Worm (Caenorhabditis elegans) whole organism, mixed stage, embryonic: ENCODE data around the gene C01G10.14.

Experiments used
- M03D4.4 ChIP-seq: sonication (generic microtip); optimal IDR thresholded peaks from 2 replicates; lab custom pipeline; 2017; ENCODE audit warnings: mild to moderate bottlenecking, missing genetic modification characterization, missing compliant biosample characterization
- bed-3 ChIP-seq: fragments of 200-800 bp; sonication (Bioruptor generic); optimal IDR thresholded peaks from 3 replicates; lab custom pipeline; 2018; ENCODE audit warnings: mild to moderate bottlenecking, missing genetic modification characterization, moderate library complexity, missing compliant biosample characterization
- blmp-1 ChIP-seq: fragments of 150-350 bp; optimal IDR thresholded peaks from 2 replicates; lab custom pipeline; 2014; ENCODE audit warnings: missing biosample characterization, missing genetic modification characterization
- ceh-39 ChIP-seq: fragments of 150-350 bp; optimal IDR thresholded peaks from 2 replicates; lab custom pipeline; 2014; ENCODE audit warnings: missing biosample characterization, missing genetic modification characterization
- ceh-43 ChIP-seq: fragments of 200-800 bp; sonication (Bioruptor generic); optimal IDR thresholded peaks from 2 replicates; lab custom pipeline; 2018; ENCODE audit warnings: mild to moderate bottlenecking, missing genetic modification characterization, moderate library complexity, missing compliant biosample characterization
- ceh-83 ChIP-seq: fragments of 200-800 bp; sonication (Bioruptor generic); optimal IDR thresholded peaks from 2 replicates; lab custom pipeline; 2018; ENCODE audit warnings: mild to moderate bottlenecking, missing genetic modification characterization, missing compliant biosample characterization
- ces-1 ChIP-seq: fragments of 150-350 bp; optimal IDR thresholded peaks from 2 replicates; lab custom pipeline; 2014; ENCODE audit warnings: missing biosample characterization, missing genetic modification reagents, missing genetic modification characterization
- cnd-1 ChIP-seq: fragments of 200-800 bp; sonication (Bioruptor generic); optimal IDR thresholded peaks from 2 replicates; lab custom pipeline; 2018; ENCODE audit warnings: mild to moderate bottlenecking, missing genetic modification characterization, missing compliant biosample characterization
- drap-1 ChIP-seq: fragments of 200-800 bp; sonication (Bioruptor generic); optimal IDR thresholded peaks from 3 replicates; lab custom pipeline; 2018; ENCODE audit warnings: mild to moderate bottlenecking, missing genetic modification characterization, missing compliant biosample characterization
- elt-1 ChIP-seq: sonication (generic microtip); optimal IDR thresholded peaks from 2 replicates; lab custom pipeline; 2017; ENCODE audit warnings: missing genetic modification characterization, mild to moderate bottlenecking, missing compliant biosample characterization, antibody characterized with exemption, moderate library complexity, borderline replicate concordance; ENCODE audit not compliant: insufficient read depth
- elt-3 ChIP-seq: fragments of 150-350 bp; optimal IDR thresholded peaks from 2 replicates; lab custom pipeline; 2014; ENCODE audit warnings: missing biosample characterization, missing genetic modification characterization
- flh-1 ChIP-seq: fragments of 200-800 bp; sonication (Bioruptor generic); optimal IDR thresholded peaks from 2 replicates; lab custom pipeline; 2018; ENCODE audit warnings: mild to moderate bottlenecking, missing genetic modification characterization, moderate library complexity, missing compliant biosample characterization
- ham-2 ChIP-seq: fragments of 200-800 bp; sonication (Bioruptor generic); optimal IDR thresholded peaks from 2 replicates; lab custom pipeline; 2018; ENCODE audit warnings: mild to moderate bottlenecking, missing genetic modification characterization, missing compliant biosample characterization
- hlh-1 ChIP-seq: fragments of 150-350 bp; optimal IDR thresholded peaks from 2 replicates; lab custom pipeline; 2014; ENCODE audit warnings: missing biosample characterization, missing genetic modification reagents, missing genetic modification characterization
- lin-13 ChIP-seq: fragments of 150-350 bp; optimal IDR thresholded peaks from 2 replicates; lab custom pipeline; 2014; ENCODE audit warnings: missing biosample characterization, missing genetic modification characterization
- lin-32 ChIP-seq: fragments of 200-800 bp; sonication (Bioruptor generic); optimal IDR thresholded peaks from 2 replicates; lab custom pipeline; 2018; ENCODE audit warnings: mild to moderate bottlenecking, missing genetic modification characterization, missing compliant biosample characterization
- lsy-2 ChIP-seq: fragments of 150-350 bp; optimal IDR thresholded peaks from 2 replicates; lab custom pipeline; 2014; ENCODE audit warnings: missing biosample characterization, missing genetic modification characterization
- mab-5 ChIP-seq: fragments of 150-350 bp; optimal IDR thresholded peaks from 2 replicates; lab custom pipeline; 2014; ENCODE audit warnings: missing biosample characterization, missing genetic modification characterization
- mep-1 ChIP-seq: fragments of 150-350 bp; optimal IDR thresholded peaks from 2 replicates; lab custom pipeline; 2017; ENCODE audit warnings: missing biosample characterization, missing genetic modification reagents, missing genetic modification characterization, inconsistent platforms
- mls-2 ChIP-seq: sonication (generic microtip); optimal IDR thresholded peaks from 2 replicates; lab custom pipeline; 2016; ENCODE audit warnings: mild to moderate bottlenecking, missing genetic modification characterization, moderate library complexity, missing compliant biosample characterization
- nhr-12 ChIP-seq: fragments of 150-350 bp; optimal IDR thresholded peaks from 2 replicates; lab custom pipeline; 2014; ENCODE audit warnings: missing biosample characterization, missing genetic modification characterization
- nhr-2 ChIP-seq: fragments of 150-350 bp; optimal IDR thresholded peaks from 2 replicates; lab custom pipeline; 2014; ENCODE audit warnings: missing biosample characterization, missing genetic modification characterization
- nhr-237 ChIP-seq: fragments of 150-350 bp; optimal IDR thresholded peaks from 2 replicates; lab custom pipeline; 2014; ENCODE audit warnings: missing biosample characterization, missing genetic modification characterization
- nhr-28 ChIP-seq: fragments of 150-350 bp; optimal IDR thresholded peaks from 2 replicates; lab custom pipeline; 2014; ENCODE audit warnings: missing biosample characterization, missing genetic modification characterization
- nhr-76 ChIP-seq: sonication (generic microtip); optimal IDR thresholded peaks from 2 replicates; lab custom pipeline; 2017; ENCODE audit warnings: missing biosample characterization, missing genetic modification characterization
- pha-4 ChIP-seq: fragments of 150-350 bp; optimal IDR thresholded peaks from 2 replicates; lab custom pipeline; 2018; ENCODE audit warnings: missing biosample characterization, missing genetic modification reagents, missing genetic modification characterization
- sem-2 ChIP-seq: fragments of 200-800 bp; sonication (Bioruptor generic); optimal IDR thresholded peaks from 2 replicates; lab custom pipeline; 2018; ENCODE audit warnings: mild to moderate bottlenecking, missing genetic modification characterization, missing compliant biosample characterization
- snpc-4 ChIP-seq: fragments of 150-350 bp; optimal IDR thresholded peaks from 2 replicates; lab custom pipeline; 2014; ENCODE audit warnings: missing biosample characterization, missing genetic modification characterization
- sptf-1 ChIP-seq: sonication (generic microtip); optimal IDR thresholded peaks from 2 replicates; lab custom pipeline; 2017; ENCODE audit warnings: mild to moderate bottlenecking, missing genetic modification characterization, moderate library complexity, missing compliant biosample characterization
- tbx-8 ChIP-seq: fragments of 200-800 bp; sonication (Bioruptor generic); optimal IDR thresholded peaks from 2 replicates; lab custom pipeline; 2018; ENCODE audit warnings: mild to moderate bottlenecking, missing genetic modification characterization, moderate library complexity, missing compliant biosample characterization
- unc-120 ChIP-seq: sonication (generic microtip); optimal IDR thresholded peaks from 2 replicates; lab custom pipeline; 2017; ENCODE audit warnings: missing genetic modification characterization, missing compliant biosample characterization; ENCODE audit not compliant: poor library complexity, severe bottlenecking
- unc-39 ChIP-seq: fragments of 150-350 bp; optimal IDR thresholded peaks from 2 replicates; lab custom pipeline; 2014; ENCODE audit warnings: missing biosample characterization, missing genetic modification characterization
- unc-62 ChIP-seq: fragments of 150-350 bp; optimal IDR thresholded peaks from 2 replicates; lab custom pipeline; 2014; ENCODE audit warnings: missing biosample characterization, missing genetic modification reagents, missing genetic modification characterization
- zip-8 ChIP-seq: fragments of 150-350 bp; optimal IDR thresholded peaks from 2 replicates; lab custom pipeline; 2014; ENCODE audit warnings: missing biosample characterization, missing genetic modification characterization
- ztf-11 ChIP-seq: fragments of 150-350 bp; optimal IDR thresholded peaks from 2 replicates; lab custom pipeline; 2014; ENCODE audit warnings: missing biosample characterization, missing genetic modification characterization

C01G10.14 gene

DNA sequence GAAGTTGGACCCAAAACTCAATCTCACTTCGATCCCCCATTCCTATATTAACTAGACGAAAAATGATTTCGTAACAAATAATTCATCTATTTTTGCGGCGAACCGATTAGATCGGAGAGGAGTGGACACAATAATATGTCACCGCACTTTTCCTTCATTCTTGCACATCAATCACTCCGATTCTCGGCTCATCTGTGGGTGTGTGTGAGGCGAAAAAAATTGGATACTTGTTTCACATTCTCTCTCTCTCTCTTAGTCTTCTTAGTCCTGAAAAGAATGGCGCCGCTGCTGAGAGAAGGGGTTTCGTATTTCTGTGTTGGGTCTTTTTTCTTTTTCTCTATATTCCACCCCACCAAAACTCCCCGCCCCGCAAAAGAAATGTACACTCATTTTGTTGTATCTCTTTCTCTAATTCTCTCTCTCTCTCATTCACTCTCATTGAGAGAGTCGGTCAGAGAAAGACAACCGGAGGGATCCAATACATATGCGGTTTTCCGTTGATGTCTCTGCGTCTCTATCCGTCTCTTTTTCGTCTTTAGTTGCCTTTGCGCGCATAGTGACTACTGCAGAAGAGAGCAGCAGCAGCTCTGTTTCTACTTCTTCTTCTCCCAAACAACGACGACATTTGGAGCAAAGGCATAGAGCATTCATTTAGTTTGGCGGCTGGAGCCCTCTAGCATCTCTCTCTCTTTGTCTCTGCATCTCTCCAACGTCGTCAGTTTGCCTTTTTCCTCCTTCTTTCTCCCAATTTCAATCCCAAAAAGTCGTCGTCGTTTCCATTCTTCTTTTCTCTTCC is 34.5 kb downstream of the C01G10.14 start, which contains the start of gene unc-76:
TSS of gene unc-76 (plus strand) at position 746 of the 796 bp plus-strand sequence.
- TF ChIP-seq ham-2 (GFP tag; lab: Kevin White, UChicago), result no peak
- peak; percentile 99 for TF ChIP-seq unc-120 (tag; lab: Kevin White, UChicago)
- peak; percentile 44 for TF ChIP-seq mep-1 (tag; lab: Kevin White, UChicago)
- no peak for TF ChIP-seq mab-5 (tag; lab: Kevin White, UChicago)
- no peak for TF ChIP-seq M03D4.4 (tag; lab: Kevin White, UChicago)
- TF ChIP-seq elt-3 (tag; lab: Kevin White, UChicago), result no peak
- no peak for TF ChIP-seq zip-8
- peak; percentile 80 for TF ChIP-seq drap-1 (GFP tag; lab: Kevin White, UChicago)
- peak; percentile 39 for TF ChIP-seq nhr-2 (tag; lab: Kevin White, UChicago)
- no peak for TF ChIP-seq snpc-4 (tag; lab: Kevin White, UChicago)
- TF ChIP-seq elt-1 (tag; lab: Kevin White, UChicago), result no peak
- TF ChIP-seq sptf-1 (tag; lab: Kevin White, UChicago), result peak; percentile 35
- TF ChIP-seq nhr-237 (tag; lab: Kevin White, UChicago), result peak; percentile 60
- TF ChIP-seq ces-1, result peak; percentile 91
- TF ChIP-seq ceh-39 (tag; lab: Kevin White, UChicago), result peak; percentile 65
- TF ChIP-seq tbx-8, result no peak
- no peak for TF ChIP-seq lin-32 (GFP tag; lab: Kevin White, UChicago)
- no peak for TF ChIP-seq nhr-12
- no peak for TF ChIP-seq sem-2
- TF ChIP-seq lsy-2, result peak; percentile 52
- no peak for TF ChIP-seq ztf-11
- no peak for TF ChIP-seq flh-1
- peak; percentile 57 for TF ChIP-seq mls-2 (tag; lab: Kevin White, UChicago)
- TF ChIP-seq bed-3, result no peak
- TF ChIP-seq nhr-76, result no peak
- TF ChIP-seq pha-4, result peak; percentile 79
- TF ChIP-seq unc-62 (GFP tag; lab: Kevin White, UChicago), result peak; percentile 94
- TF ChIP-seq hlh-1, result peak; percentile 62
- TF ChIP-seq unc-39 (tag; lab: Kevin White, UChicago), result no peak
- TF ChIP-seq blmp-1 (tag; lab: Kevin White, UChicago), result no peak
- no peak for TF ChIP-seq lin-13
- TF ChIP-seq ceh-83 (GFP tag; lab: Kevin White, UChicago), result no peak
- no peak for TF ChIP-seq nhr-28
- TF ChIP-seq ceh-43 (GFP tag; lab: Kevin White, UChicago), result no peak
- peak; percentile 26 for TF ChIP-seq cnd-1 (tag; lab: Kevin White, UChicago)

- TF ChIP-seq sptf-1 (tag; lab: Kevin White, UChicago), result no peak
- TF ChIP-seq lsy-2, result peak; percentile 82
- no peak for TF ChIP-seq blmp-1 (tag; lab: Kevin White, UChicago)
- TF ChIP-seq nhr-12, result no peak
- TF ChIP-seq cnd-1 (tag; lab: Kevin White, UChicago), result no peak
- TF ChIP-seq ces-1, result peak; percentile 87
- no peak for TF ChIP-seq unc-62 (GFP tag; lab: Kevin White, UChicago)
- TF ChIP-seq, all 35 proteins: peak for 2
Observed at ce11 chrV:15069435-15069985, 36.2 kb downstream of the C01G10.14 start.

DNA sequence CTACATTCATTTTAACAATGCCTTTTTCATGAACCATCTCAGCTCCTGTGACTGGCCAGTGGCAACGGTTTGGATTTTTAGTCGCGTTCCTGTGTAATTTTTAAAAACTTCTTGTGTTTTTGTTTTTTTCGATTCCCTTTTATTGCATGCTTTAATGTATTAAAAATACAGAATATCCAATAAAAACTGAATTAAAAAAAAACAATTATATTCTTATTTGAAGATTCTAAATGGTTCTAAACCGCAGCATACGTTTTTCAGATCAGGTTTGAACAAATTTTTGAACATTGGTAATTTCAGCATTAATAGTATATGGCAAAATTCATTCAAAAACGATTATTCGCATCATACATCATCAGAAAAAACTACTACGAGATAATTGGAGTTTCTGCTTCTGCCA is 37.4 kb downstream of the C01G10.14 start, which contains the start of gene dnj-3:
TSS of gene dnj-3 (plus strand) at position 301 of the 400 bp plus-strand sequence.
- TF ChIP-seq ceh-39 (tag; lab: Kevin White, UChicago) (no peak), unc-62 (GFP tag; lab: Kevin White, UChicago) (no peak), lin-32 (GFP tag; lab: Kevin White, UChicago) (no peak), tbx-8 (no peak)
- TF ChIP-seq, all 35 proteins: peak for 0
